Worm (Caenorhabditis elegans) whole organism, L3 larva: Measurements from ENCODE around the gene C25B8.8.

Experiments
- R02D3.7 ChIP-seq: fragments of 150-350 bp; optimal IDR thresholded peaks from 2 replicates; lab custom pipeline; 2014; ENCODE audit warnings: missing biosample characterization, missing genetic modification characterization
- ZK546.5 ChIP-seq: sonication (generic microtip); optimal IDR thresholded peaks from 2 replicates; lab custom pipeline; 2017; ENCODE audit warnings: missing biosample characterization, missing genetic modification characterization
- aly-2 ChIP-seq: fragments of 150-350 bp; optimal IDR thresholded peaks from 2 replicates; lab custom pipeline; 2014; ENCODE audit warnings: missing biosample characterization, missing genetic modification characterization
- ceh-16 ChIP-seq: sonication (generic microtip); optimal IDR thresholded peaks from 2 replicates; lab custom pipeline; 2017; ENCODE audit warnings: missing biosample characterization, missing genetic modification characterization
- ceh-9 ChIP-seq: sonication (generic microtip); optimal IDR thresholded peaks from 2 replicates; lab custom pipeline; 2018; ENCODE audit warnings: missing biosample characterization, missing genetic modification characterization
- egl-27 ChIP-seq: sonication (generic microtip); optimal IDR thresholded peaks from 4 replicates; lab custom pipeline; 2017; ENCODE audit warnings: missing biosample characterization, missing genetic modification reagents, missing genetic modification characterization
- egl-5 ChIP-seq: fragments of 150-350 bp; optimal IDR thresholded peaks from 2 replicates; lab custom pipeline; 2017; ENCODE audit warnings: missing biosample characterization, missing genetic modification reagents, missing genetic modification characterization, inconsistent platforms
- elt-1 ChIP-seq: fragments of 150-350 bp; optimal IDR thresholded peaks from 2 replicates; lab custom pipeline; 2014; ENCODE audit warnings: missing biosample characterization, missing genetic modification characterization
- elt-2 ChIP-seq: sonication (generic microtip); optimal IDR thresholded peaks from 2 replicates; lab custom pipeline; 2016; ENCODE audit warnings: missing genetic modification reagents, mild to moderate bottlenecking, missing genetic modification characterization, missing compliant biosample characterization
- eor-1 ChIP-seq, 2 experiments: fragments of 150-350 bp; optimal IDR thresholded peaks; 2 replicates each; lab custom pipeline; 2014 to 2018; ENCODE audit warnings: missing biosample characterization in 2 of 2, missing genetic modification characterization in 2 of 2
- fkh-10 ChIP-seq: sonication (generic microtip); optimal IDR thresholded peaks from 2 replicates; lab custom pipeline; 2017; ENCODE audit warnings: missing biosample characterization, missing genetic modification reagents, missing genetic modification characterization
- fkh-2 ChIP-seq: fragments of 150-350 bp; optimal IDR thresholded peaks from 2 replicates; lab custom pipeline; 2014; ENCODE audit warnings: missing biosample characterization, missing genetic modification reagents, missing genetic modification characterization
- fos-1 ChIP-seq: fragments of 150-350 bp; optimal IDR thresholded peaks from 2 replicates; lab custom pipeline; 2014; ENCODE audit warnings: missing biosample characterization, missing genetic modification characterization
- hmg-11 ChIP-seq: sonication (generic microtip); optimal IDR thresholded peaks from 2 replicates; lab custom pipeline; 2016; ENCODE audit warnings: missing genetic modification characterization, missing compliant biosample characterization
- jun-1 ChIP-seq: fragments of 150-350 bp; optimal IDR thresholded peaks from 2 replicates; lab custom pipeline; 2014; ENCODE audit warnings: missing biosample characterization, missing genetic modification reagents, missing genetic modification characterization
- lin-39 ChIP-seq: fragments of 150-350 bp; optimal IDR thresholded peaks from 2 replicates; lab custom pipeline; 2018; ENCODE audit warnings: missing biosample characterization, missing genetic modification reagents, missing genetic modification characterization
- lsy-12 ChIP-seq: sonication (generic microtip); optimal IDR thresholded peaks from 2 replicates; lab custom pipeline; 2016; ENCODE audit warnings: mild to moderate bottlenecking, missing genetic modification characterization, missing compliant biosample characterization
- mdl-1 ChIP-seq: fragments of 150-350 bp; optimal IDR thresholded peaks from 2 replicates; lab custom pipeline; 2014; ENCODE audit warnings: missing biosample characterization, missing genetic modification characterization
- mml-1 ChIP-seq: fragments of 150-350 bp; sonication (generic microtip); optimal IDR thresholded peaks from 3 replicates; lab custom pipeline; 2014; ENCODE audit warnings: missing biosample characterization, missing genetic modification characterization
- nfya-1 ChIP-seq: sonication (generic microtip); optimal IDR thresholded peaks from 2 replicates; lab custom pipeline; 2017; ENCODE audit warnings: missing genetic modification characterization, mild to moderate bottlenecking, missing compliant biosample characterization, antibody characterized with exemption, moderate library complexity; ENCODE audit not compliant: insufficient read depth
- nhr-12 ChIP-seq: fragments of 150-350 bp; optimal IDR thresholded peaks from 2 replicates; lab custom pipeline; 2014; ENCODE audit warnings: missing biosample characterization, missing genetic modification characterization
- nhr-23 ChIP-seq: fragments of 150-350 bp; optimal IDR thresholded peaks from 2 replicates; lab custom pipeline; 2014; ENCODE audit warnings: missing biosample characterization, missing genetic modification reagents, missing genetic modification characterization
- nhr-28 ChIP-seq: fragments of 150-350 bp; optimal IDR thresholded peaks from 2 replicates; lab custom pipeline; 2014; ENCODE audit warnings: missing biosample characterization, missing genetic modification characterization
- nhr-43 ChIP-seq: sonication (generic microtip); optimal IDR thresholded peaks from 2 replicates; lab custom pipeline; 2016; ENCODE audit warnings: mild to moderate bottlenecking, missing genetic modification characterization, missing compliant biosample characterization; ENCODE audit not compliant: poor library complexity, severe bottlenecking
- nhr-67 ChIP-seq: fragments of 150-350 bp; optimal IDR thresholded peaks from 2 replicates; lab custom pipeline; 2014; ENCODE audit warnings: missing biosample characterization, missing genetic modification characterization
- nhr-76 ChIP-seq: fragments of 150-350 bp; sonication (generic microtip); optimal IDR thresholded peaks from 5 replicates; lab custom pipeline; 2014; ENCODE audit warnings: missing biosample characterization, missing genetic modification characterization
- nhr-77 ChIP-seq: fragments of 150-350 bp; optimal IDR thresholded peaks from 2 replicates; lab custom pipeline; 2014; ENCODE audit warnings: missing biosample characterization, missing genetic modification characterization
- pha-4 ChIP-seq: fragments of 150-350 bp; optimal IDR thresholded peaks from 2 replicates; lab custom pipeline; 2014; ENCODE audit warnings: missing biosample characterization, missing genetic modification reagents, missing genetic modification characterization
- skn-1 ChIP-seq: fragments of 150-350 bp; optimal IDR thresholded peaks from 2 replicates; lab custom pipeline; 2014; ENCODE audit warnings: missing biosample characterization, missing genetic modification characterization
- snpc-4 ChIP-seq: fragments of 150-350 bp; optimal IDR thresholded peaks from 2 replicates; lab custom pipeline; 2014; ENCODE audit warnings: missing biosample characterization, missing genetic modification characterization
- tbx-2 ChIP-seq: sonication (generic microtip); optimal IDR thresholded peaks from 2 replicates; lab custom pipeline; 2016; ENCODE audit warnings: mild to moderate bottlenecking, missing genetic modification characterization, missing compliant biosample characterization
- unc-62 ChIP-seq: fragments of 150-350 bp; sonication (generic microtip); optimal IDR thresholded peaks from 4 replicates; lab custom pipeline; 2014; ENCODE audit warnings: missing biosample characterization, missing genetic modification reagents, missing genetic modification characterization
- zag-1 ChIP-seq: fragments of 150-350 bp; optimal IDR thresholded peaks from 2 replicates; lab custom pipeline; 2014; ENCODE audit warnings: missing biosample characterization, missing genetic modification characterization
- ztf-11 ChIP-seq: fragments of 150-350 bp; optimal IDR thresholded peaks from 2 replicates; lab custom pipeline; 2014; ENCODE audit warnings: missing biosample characterization, missing genetic modification characterization

Gene C25B8.8

ce11 chrX:6609717-6610116, at the start of gene C25B8.8:
C25B8.8 (plus strand) TSS chrX:6610017.
- no peak for TF ChIP-seq nhr-12 (tag; lab: Kevin White, UChicago)
- no peak for TF ChIP-seq tbx-2 (tag; lab: Kevin White, UChicago)
- TF ChIP-seq fkh-10 (GFP tag; lab: Kevin White, UChicago): no peak
- TF ChIP-seq eor-1 (tag; optimal IDR thresholded peaks at IDR 0.05; lab: Kevin White, UChicago): no peak
- TF ChIP-seq nhr-67 (tag; lab: Kevin White, UChicago): no peak
- TF ChIP-seq ceh-9: no peak
- TF ChIP-seq elt-2 (tag; lab: Kevin White, UChicago): no peak
- no peak for TF ChIP-seq pha-4 (tag; lab: Kevin White, UChicago)
- TF ChIP-seq mdl-1 (tag; lab: Kevin White, UChicago): no peak
- TF ChIP-seq lin-39 (tag; lab: Kevin White, UChicago): no peak
- TF ChIP-seq, all 47 proteins: peak for 0

- TF ChIP-seq ceh-16 (tag; lab: Kevin White, UChicago) (no peak), hmg-11 (tag; lab: Kevin White, UChicago) (no peak), fkh-10 (GFP tag; lab: Kevin White, UChicago) (no peak), mml-1 (tag; lab: Kevin White, UChicago) (no peak), eor-1 (tag; optimal IDR thresholded peaks at IDR 0.05; lab: Kevin White, UChicago) (no peak), elt-2 (tag; lab: Kevin White, UChicago) (no peak), nhr-77 (tag; lab: Kevin White, UChicago) (no peak), elt-1 (no peak), egl-5 (no peak), nhr-76 (tag; lab: Kevin White, UChicago) (no peak), lsy-12 (tag; lab: Kevin White, UChicago) (no peak), nhr-28 (tag; lab: Kevin White, UChicago) (no peak), nhr-23 (tag; lab: Kevin White, UChicago) (no peak), fkh-2 (tag; lab: Kevin White, UChicago) (no peak)
Observed at ce11 chrX:6560495-6560894, 49.3 kb upstream of the C25B8.8 start.

- TF ChIP-seq egl-27 (tag; lab: Kevin White, UChicago): no peak
- no peak for TF ChIP-seq snpc-4
- TF ChIP-seq lsy-12 (tag; lab: Kevin White, UChicago): no peak
- no peak for TF ChIP-seq jun-1 (tag; lab: Kevin White, UChicago)
- TF ChIP-seq aly-2 (tag; lab: Kevin White, UChicago): no peak
- TF ChIP-seq fos-1 (tag; lab: Kevin White, UChicago): no peak
- no peak for TF ChIP-seq ZK546.5 (tag; lab: Kevin White, UChicago)
- TF ChIP-seq fkh-2 (tag; lab: Kevin White, UChicago): no peak
- no peak for TF ChIP-seq ceh-9
- TF ChIP-seq nhr-43 (tag; lab: Kevin White, UChicago): no peak
- TF ChIP-seq skn-1 (tag; lab: Kevin White, UChicago): no peak
- TF ChIP-seq, all 47 proteins: peak for 0
Observed at ce11 chrX:6562378-6562856, 47.4 kb upstream of the C25B8.8 start, which contains the start of gene aaim-1. aaim-1 (minus strand) TSS chrX:6562428.

- TF ChIP-seq nfya-1 (no peak), snpc-4 (no peak), nhr-43 (tag; lab: Kevin White, UChicago) (no peak), R02D3.7 (tag; lab: Kevin White, UChicago) (no peak), unc-62 (GFP tag; lab: Kevin White, UChicago) (no peak), elt-2 (tag; lab: Kevin White, UChicago) (no peak), ztf-11 (tag; lab: Kevin White, UChicago) (no peak), lin-39 (tag; lab: Kevin White, UChicago) (no peak), zag-1 (tag; lab: Kevin White, UChicago) (no peak)
Observed at ce11 chrX:6569624-6570023, 40.2 kb upstream of the C25B8.8 start, which contains the start of gene dop-3. dop-3 (minus strand) TSS chrX:6569724.

ce11 chrX:6572987-6573386, 36.8 kb upstream of the C25B8.8 start:
- TF ChIP-seq mml-1 (tag; lab: Kevin White, UChicago): no peak
